Worm (Caenorhabditis elegans): ENCODE results near the gene vab-9.

DNA sequence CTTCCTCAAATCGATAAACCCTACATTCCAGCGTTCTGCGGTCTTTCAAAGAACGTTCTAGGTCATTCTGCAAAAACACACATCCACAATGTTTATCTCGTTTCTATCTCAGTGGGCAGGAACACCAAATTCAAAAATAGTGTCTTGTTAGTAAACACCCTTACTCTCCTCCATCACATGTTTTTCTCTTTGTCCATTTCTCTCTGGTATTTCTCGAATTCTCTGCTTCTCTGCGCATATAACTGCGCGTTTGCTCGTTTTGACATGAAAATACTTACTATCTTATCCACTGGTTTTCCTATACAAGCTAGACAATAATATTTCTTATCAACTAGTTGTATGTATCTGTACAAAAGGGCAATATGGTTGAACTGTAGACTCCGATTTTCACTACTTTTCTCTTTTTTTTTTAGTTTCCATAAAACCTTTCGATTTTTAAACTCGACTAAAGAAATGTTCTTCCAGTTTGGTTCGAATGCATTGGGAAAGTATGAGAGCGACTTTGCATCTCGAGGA lies 13.2 kb upstream of the vab-9 start, which contains the start of gene pyr-1:
- TF ChIP-seq nhr-25 (tag; optimal IDR thresholded peaks at IDR 0.05) (no peak), nfya-1 (tag; optimal IDR thresholded peaks at IDR 0.05; ENCODE audit: insufficient read depth) (no peak), sea-2 (GFP tag; optimal IDR thresholded peaks at IDR 0.05) (no peak), ceh-28 (tag; optimal IDR thresholded peaks at IDR 0.05) (no peak), pha-4 (tag; optimal IDR thresholded peaks at IDR 0.05) (peak; percentile 91), mml-1 (tag; optimal IDR thresholded peaks at IDR 0.05) (no peak), lin-39 (tag; optimal IDR thresholded peaks at IDR 0.05) (no peak)
